Worm (Caenorhabditis elegans): ENCODE data around the gene M02D8.5.

- TF ChIP-seq hnd-1 (tag; optimal IDR thresholded peaks at IDR 0.05) (no peak), tbx-11 (GFP tag; IDR thresholded peaks at IDR 0.05) (no peak), aly-1 (tag; optimal IDR thresholded peaks at IDR 0.05) (no peak), ets-7 (tag; optimal IDR thresholded peaks at IDR 0.05) (no peak), ama-1 (optimal IDR thresholded peaks at IDR 0.05) (no peak), scrt-1 (GFP tag; IDR thresholded peaks at IDR 0.05) (no peak)
Measured at ce11 chrX:8745524-8745923, 15.9 kb downstream of the M02D8.5 start.

Measured in whole organism, early embryonic.